Fruit fly (Drosophila melanogaster) S2 (cell line): ENCODE data around the gene Ip259.
A peak's percentile ranks its signal among the peaks of the same experiment; 100 is the strongest.

Experiments used
- CG8478 ChIP-seq: fragments of >200 bp; optimal IDR thresholded peaks from 2 replicates; lab custom pipeline; 2018
- CTCF ChIP-seq, 2 experiments: fragments of >200 bp; optimal IDR thresholded peaks; 2 replicates each; lab custom pipeline; 2018

DNA sequence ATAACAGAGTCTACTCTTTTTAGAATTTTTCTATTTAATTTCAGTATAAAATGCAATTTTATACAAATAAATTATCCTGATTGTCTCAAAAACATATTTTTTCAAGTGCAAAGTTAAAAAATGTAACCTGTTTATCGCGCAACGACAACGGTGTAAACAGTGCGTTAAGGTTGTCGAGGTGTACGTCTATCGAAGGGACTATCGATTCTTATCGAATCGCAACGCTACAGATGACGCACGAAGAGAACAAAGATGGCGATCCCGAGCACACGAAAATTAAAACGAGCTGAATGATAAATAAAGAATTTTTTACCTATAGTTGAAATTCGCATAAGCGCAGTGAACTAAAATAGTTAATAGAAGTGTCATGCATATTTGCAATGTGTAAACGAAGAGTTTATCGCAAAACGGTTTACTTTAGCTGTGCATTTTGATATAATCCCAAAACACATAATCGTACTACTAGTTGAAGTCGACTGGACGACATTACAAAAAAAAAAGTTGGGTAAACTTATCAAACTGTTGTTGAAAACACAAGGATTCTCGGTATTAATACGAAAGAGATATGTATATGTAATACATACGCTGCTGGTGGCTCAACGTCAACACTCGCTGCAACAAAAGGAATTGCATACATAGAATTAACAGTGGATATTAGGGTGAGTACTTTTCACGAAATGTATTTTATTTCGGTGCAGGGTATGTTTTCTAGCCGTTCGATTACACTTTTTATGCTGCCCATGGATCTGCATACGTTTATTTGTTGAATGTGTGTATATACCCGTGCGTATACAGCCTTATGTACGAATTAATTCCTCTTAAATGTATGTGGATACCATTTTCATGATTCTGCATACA lies 20.1 kb upstream of the Ip259 start, which contains the start of gene da:
- TF ChIP-seq CG8478 (lab: Kevin White, UChicago) (no peak), CTCF (optimal IDR thresholded peaks at IDR 0.05; lab: Kevin White, UChicago) (peak in 1 of 2 experiments; percentile 51)
